Fruit fly (Drosophila melanogaster) whole organism, embryonic: ENCODE results near the gene CG31104.

Experiments used
- Atf-2 ChIP-seq: fragments of 200-800 bp; sonication (Bioruptor generic); optimal IDR thresholded peaks from 2 replicates; lab custom pipeline; 2016; ENCODE audit warnings: missing biosample characterization, missing genetic modification characterization
- Atf6 ChIP-seq: fragments of 200-800 bp; sonication (Bioruptor generic); IDR thresholded peaks from 2 replicates; pipeline ENCODE4 v1.3.6; 2022; ENCODE audit warnings: missing biosample characterization, missing genetic modification characterization
- CG1024 ChIP-seq: fragments of 200-800 bp; sonication (Bioruptor generic); IDR thresholded peaks from 2 replicates; pipeline ENCODE4 v1.3.6; 2022; ENCODE audit warnings: missing biosample characterization, missing genetic modification characterization
- CG11085 ChIP-seq: fragments of 200-800 bp; sonication (Bioruptor generic); IDR thresholded peaks from 2 replicates; pipeline ENCODE4 v1.3.6; 2022; ENCODE audit warnings: missing biosample characterization, missing genetic modification characterization
- CG12236 ChIP-seq: fragments of 200-800 bp; sonication (Bioruptor generic); optimal IDR thresholded peaks from 2 replicates; lab custom pipeline; 2016; ENCODE audit warnings: missing biosample characterization, missing genetic modification characterization
- CG12942 ChIP-seq: fragments of 200-800 bp; sonication (Bioruptor generic); optimal IDR thresholded peaks from 3 replicates; lab custom pipeline; 2016; ENCODE audit warnings: missing biosample characterization, missing genetic modification characterization
- CG13424 ChIP-seq: fragments of 200-800 bp; sonication (Bioruptor generic); optimal IDR thresholded peaks from 2 replicates; lab custom pipeline; 2019; ENCODE audit warnings: missing biosample characterization, mild to moderate bottlenecking, missing genetic modification characterization, moderate library complexity
- CG13894 ChIP-seq: fragments of 200-800 bp; sonication (Bioruptor generic); optimal IDR thresholded peaks from 3 replicates; lab custom pipeline; 2018; ENCODE audit warnings: missing biosample characterization, mild to moderate bottlenecking, missing genetic modification characterization, moderate library complexity
- CG17328 ChIP-seq: fragments of 200-800 bp; sonication (Bioruptor generic); IDR thresholded peaks from 2 replicates; pipeline ENCODE4 v1.3.6; 2022; ENCODE audit warnings: missing biosample characterization, missing genetic modification characterization
- CG17612 ChIP-seq: fragments of 200-800 bp; sonication (Bioruptor generic); IDR thresholded peaks from 2 replicates; pipeline ENCODE4 v1.3.6; 2022; ENCODE audit warnings: missing biosample characterization, missing genetic modification characterization
- CG1832 ChIP-seq: fragments of 200-800 bp; sonication (Bioruptor generic); optimal IDR thresholded peaks from 2 replicates; lab custom pipeline; 2017; ENCODE audit warnings: missing biosample characterization, mild to moderate bottlenecking, missing genetic modification characterization, inconsistent platforms
- CG30403 ChIP-seq: fragments of 200-800 bp; sonication (Bioruptor generic); optimal IDR thresholded peaks from 3 replicates; lab custom pipeline; 2016; ENCODE audit warnings: missing biosample characterization, missing genetic modification characterization
- CG3065 ChIP-seq: fragments of 200-800 bp; sonication (Bioruptor generic); optimal IDR thresholded peaks from 2 replicates; lab custom pipeline; 2016; ENCODE audit warnings: missing biosample characterization, missing genetic modification characterization
- CG4282 ChIP-seq: fragments of 200-800 bp; sonication (Bioruptor generic); optimal IDR thresholded peaks from 2 replicates; lab custom pipeline; 2016; ENCODE audit warnings: missing biosample characterization, missing genetic modification characterization
- CG4730 ChIP-seq: fragments of 200-800 bp; sonication (Bioruptor generic); IDR thresholded peaks from 2 replicates; pipeline ENCODE4 v1.3.6; 2022; ENCODE audit warnings: missing biosample characterization, missing genetic modification characterization
- CG7745 ChIP-seq: fragments of 200-800 bp; sonication (Bioruptor generic); optimal IDR thresholded peaks from 2 replicates; lab custom pipeline; 2018; ENCODE audit warnings: missing biosample characterization, mild to moderate bottlenecking, missing genetic modification characterization, moderate library complexity
- CG8478 ChIP-seq: fragments of >200 bp; optimal IDR thresholded peaks from 2 replicates; lab custom pipeline; 2018
- Dip2 ChIP-seq: fragments of 200-800 bp; sonication (Bioruptor generic); IDR thresholded peaks from 2 replicates; pipeline ENCODE4 v1.3.6; 2022; ENCODE audit warnings: missing biosample characterization, missing genetic modification characterization
- E2f2 ChIP-seq: fragments of 200-800 bp; sonication (Bioruptor generic); IDR thresholded peaks from 2 replicates; pipeline ENCODE4 v1.3.6; 2022; ENCODE audit warnings: missing biosample characterization, missing genetic modification characterization
- HHEX ChIP-seq: fragments of 200-800 bp; sonication (Bioruptor generic); optimal IDR thresholded peaks from 3 replicates; lab custom pipeline; 2017; ENCODE audit warnings: missing biosample characterization, mild to moderate bottlenecking, missing genetic modification characterization, missing genetic modification reagents
- Jarid2 ChIP-seq: fragments of 200-800 bp; sonication (Bioruptor generic); optimal IDR thresholded peaks from 3 replicates; lab custom pipeline; 2017; ENCODE audit warnings: mild to moderate bottlenecking, missing biosample characterization, missing genetic modification reagents, missing genetic modification characterization
- MBD-R2 ChIP-seq: fragments of 200-800 bp; sonication (Bioruptor generic); IDR thresholded peaks from 2 replicates; pipeline ENCODE4 v1.3.6; 2022; ENCODE audit warnings: missing biosample characterization, missing genetic modification characterization
- Meics ChIP-seq: fragments of 200-800 bp; sonication (Bioruptor generic); optimal IDR thresholded peaks from 2 replicates; lab custom pipeline; 2017; ENCODE audit warnings: missing biosample characterization, mild to moderate bottlenecking, missing genetic modification characterization
- Nf-YC ChIP-seq: fragments of 200-800 bp; optimal IDR thresholded peaks from 3 replicates; lab custom pipeline; 2019; ENCODE audit warnings: missing biosample characterization, mild to moderate bottlenecking, missing genetic modification characterization, moderate library complexity
- Poxn ChIP-seq: fragments of 200-800 bp; sonication (Bioruptor generic); IDR thresholded peaks from 2 replicates; pipeline ENCODE4 v1.3.6; 2022; ENCODE audit warnings: missing biosample characterization, missing genetic modification characterization
- Scr ChIP-seq: fragments of 200-800 bp; sonication (Bioruptor generic); IDR thresholded peaks from 2 replicates; pipeline ENCODE4 v1.3.6; 2022; ENCODE audit warnings: missing biosample characterization, missing genetic modification characterization; ENCODE audit not compliant: partially characterized antibody
- Sin3A ChIP-seq: fragments of >200 bp; optimal IDR thresholded peaks from 2 replicates; lab custom pipeline; 2018
- Six4 ChIP-seq: fragments of 200-800 bp; sonication (Bioruptor generic); optimal IDR thresholded peaks from 2 replicates; lab custom pipeline; 2016; ENCODE audit warnings: missing biosample characterization, missing genetic modification characterization
- YL-1 ChIP-seq: fragments of 200-800 bp; sonication (Bioruptor generic); optimal IDR thresholded peaks from 3 replicates; lab custom pipeline; 2017; ENCODE audit warnings: missing biosample characterization, mild to moderate bottlenecking, missing genetic modification characterization
- al ChIP-seq: fragments of 200-800 bp; sonication (Bioruptor generic); IDR thresholded peaks from 2 replicates; pipeline ENCODE4 v1.3.6; 2022; ENCODE audit warnings: missing biosample characterization, missing genetic modification characterization
- ap ChIP-seq: fragments of 200-800 bp; sonication (Bioruptor generic); IDR thresholded peaks from 2 replicates; pipeline ENCODE4 v1.3.6; 2022; ENCODE audit warnings: missing biosample characterization, missing genetic modification characterization
- ase ChIP-seq: fragments of 200-800 bp; sonication (Bioruptor generic); IDR thresholded peaks from 3 replicates; pipeline ENCODE4 v1.3.6; 2022; ENCODE audit warnings: missing biosample characterization, missing genetic modification characterization
- bigmax ChIP-seq: fragments of 200-800 bp; sonication (Bioruptor generic); optimal IDR thresholded peaks from 2 replicates; lab custom pipeline; 2018; ENCODE audit warnings: missing biosample characterization, mild to moderate bottlenecking, missing genetic modification characterization
- fd64A ChIP-seq: fragments of 200-800 bp; sonication (Bioruptor generic); optimal IDR thresholded peaks from 3 replicates; lab custom pipeline; 2018; ENCODE audit warnings: missing biosample characterization, mild to moderate bottlenecking, missing genetic modification characterization
- gem ChIP-seq: fragments of 200-800 bp; sonication (Bioruptor generic); optimal IDR thresholded peaks from 2 replicates; lab custom pipeline; 2019; ENCODE audit warnings: missing biosample characterization, mild to moderate bottlenecking, missing genetic modification characterization, moderate library complexity
- jing ChIP-seq: fragments of 200-800 bp; sonication (Bioruptor generic); optimal IDR thresholded peaks from 2 replicates; lab custom pipeline; 2018; ENCODE audit warnings: missing biosample characterization, mild to moderate bottlenecking, missing genetic modification characterization
- lab ChIP-seq: fragments of 200-800 bp; sonication (Bioruptor generic); optimal IDR thresholded peaks from 3 replicates; lab custom pipeline; 2017; ENCODE audit warnings: missing biosample characterization, missing genetic modification characterization, mild to moderate bottlenecking, moderate library complexity, missing genetic modification reagents
- lilli ChIP-seq: fragments of 200-800 bp; sonication (Bioruptor generic); optimal IDR thresholded peaks from 3 replicates; lab custom pipeline; 2016; ENCODE audit warnings: missing biosample characterization, missing genetic modification characterization
- nau ChIP-seq: fragments of 200-800 bp; sonication (Bioruptor generic); optimal IDR thresholded peaks from 3 replicates; lab custom pipeline; 2017; ENCODE audit warnings: missing biosample characterization, mild to moderate bottlenecking, missing genetic modification characterization, missing genetic modification reagents
- pb ChIP-seq: fragments of 200-800 bp; sonication (Bioruptor generic); optimal IDR thresholded peaks from 3 replicates; lab custom pipeline; 2016; ENCODE audit warnings: missing biosample characterization, missing genetic modification characterization
- row ChIP-seq: fragments of 200-800 bp; sonication (Bioruptor generic); IDR thresholded peaks from 3 replicates; pipeline ENCODE4 v1.3.6; 2022; ENCODE audit warnings: missing biosample characterization, missing genetic modification characterization
- run ChIP-seq: fragments of 200-800 bp; sonication (Bioruptor generic); optimal IDR thresholded peaks from 3 replicates; lab custom pipeline; 2018; ENCODE audit warnings: missing biosample characterization, mild to moderate bottlenecking, missing genetic modification characterization
- schlank ChIP-seq: fragments of 200-800 bp; sonication (Bioruptor generic); optimal IDR thresholded peaks from 2 replicates; lab custom pipeline; 2018; ENCODE audit warnings: missing biosample characterization, mild to moderate bottlenecking, missing genetic modification characterization
- sens-2 ChIP-seq: fragments of 200-800 bp; sonication (Bioruptor generic); IDR thresholded peaks from 2 replicates; pipeline ENCODE4 v1.3.6; 2022; ENCODE audit warnings: missing biosample characterization, missing genetic modification characterization
- so ChIP-seq: fragments of 200-800 bp; sonication (Bioruptor generic); IDR thresholded peaks from 3 replicates; pipeline ENCODE4 v1.3.6; 2022; ENCODE audit warnings: missing biosample characterization, missing genetic modification characterization
- sqz ChIP-seq: fragments of 200-800 bp; sonication (Bioruptor generic); optimal IDR thresholded peaks from 3 replicates; lab custom pipeline; 2018; ENCODE audit warnings: missing biosample characterization, mild to moderate bottlenecking, missing genetic modification characterization
- stc ChIP-seq: fragments of 200-800 bp; sonication (Bioruptor generic); IDR thresholded peaks from 2 replicates; pipeline ENCODE4 v1.3.6; 2022; ENCODE audit warnings: missing biosample characterization, missing genetic modification characterization
- sug ChIP-seq: fragments of 200-800 bp; optimal IDR thresholded peaks from 2 replicates; lab custom pipeline; 2019; ENCODE audit warnings: missing biosample characterization, mild to moderate bottlenecking, missing genetic modification characterization, moderate library complexity

CG31104 gene

DNA sequence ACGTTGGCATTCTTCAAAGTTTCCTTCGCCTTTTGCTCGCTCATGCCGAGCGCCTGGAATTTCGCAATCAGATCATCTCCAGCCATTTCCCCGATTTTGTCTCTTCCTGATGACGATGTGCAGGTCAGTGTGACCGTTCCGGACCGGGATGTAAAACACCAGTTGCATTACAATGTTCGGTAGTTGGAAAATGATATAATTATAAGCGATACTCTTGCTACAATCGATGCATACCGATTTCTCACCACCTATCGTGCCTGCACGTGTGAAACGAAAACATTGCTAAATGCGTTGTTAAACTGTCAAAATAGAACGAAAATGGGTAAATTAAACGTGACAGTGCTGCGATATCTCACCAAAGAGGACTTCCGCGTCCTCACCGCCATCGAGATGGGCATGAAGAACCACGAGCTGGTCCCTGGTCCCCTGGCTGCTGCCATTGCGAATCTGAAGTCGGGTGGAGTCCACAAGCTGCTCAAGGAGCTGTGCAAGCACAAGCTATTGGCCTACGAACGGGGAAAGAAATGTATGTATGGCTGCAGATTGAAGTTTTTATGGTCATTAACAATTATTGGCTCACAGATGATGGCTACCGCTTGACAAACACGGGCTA is 19.6 kb upstream of the CG31104 start, which contains the start of the genes GlnRS and RIOK2 (continued):
- TF ChIP-seq YL-1 (GFP tag; lab: Kevin White, UChicago) (peak; percentile 98), so (GFP tag; lab: Robert Waterston, UW) (no peak), bigmax (GFP tag; lab: Kevin White, UChicago) (peak; percentile 55), Atf-2 (no peak), al (no peak), CG30403 (GFP tag; lab: Kevin White, UChicago) (peak; percentile 6), Sin3A (peak; percentile 78), row (peak; percentile 74), HHEX (GFP tag; lab: Kevin White, UChicago) (no peak), stc (GFP tag; lab: Robert Waterston, UW) (no peak), CG4730 (GFP tag; lab: Robert Waterston, UW) (no peak), Atf6 (GFP tag; lab: Robert Waterston, UW) (no peak), lab (GFP tag; lab: Kevin White, UChicago) (no peak), gem (no peak), nau (GFP tag; lab: Kevin White, UChicago) (no peak), CG8478 (no peak), sqz (GFP tag; lab: Kevin White, UChicago) (no peak), Dip2 (no peak), CG7745 (tag; lab: Kevin White, UChicago) (no peak), sug (peak; percentile 56), run (no peak), E2f2 (GFP tag; lab: Robert Waterston, UW) (no peak), CG4282 (no peak), CG13894 (tag; lab: Kevin White, UChicago) (no peak), CG3065 (GFP tag; lab: Kevin White, UChicago) (no peak), Scr (GFP tag; lab: Robert Waterston, UW) (peak; percentile 94), CG17612 (no peak), CG1024 (GFP tag; lab: Robert Waterston, UW) (peak; percentile 88), schlank (tag; lab: Kevin White, UChicago) (no peak), pb (no peak), CG12942 (GFP tag; lab: Kevin White, UChicago) (no peak), sens-2 (GFP tag; lab: Robert Waterston, UW) (no peak), ap (GFP tag; lab: Robert Waterston, UW) (no peak), ase (GFP tag; lab: Robert Waterston, UW) (no peak), CG12236 (GFP tag; lab: Kevin White, UChicago) (no peak), Poxn (GFP tag; lab: Robert Waterston, UW) (no peak), CG11085 (GFP tag; lab: Robert Waterston, UW) (no peak), Meics (GFP tag; lab: Kevin White, UChicago) (no peak), CG13424 (tag; lab: Kevin White, UChicago) (peak; percentile 14), jing (GFP tag; lab: Kevin White, UChicago) (no peak), CG17328 (GFP tag; lab: Robert Waterston, UW) (no peak), lilli (peak; percentile 37), fd64A (GFP tag; lab: Kevin White, UChicago) (no peak), Nf-YC (tag; lab: Kevin White, UChicago) (no peak), Six4 (GFP tag; lab: Kevin White, UChicago) (no peak), CG1832 (GFP tag; lab: Kevin White, UChicago) (no peak), MBD-R2 (peak; percentile 98), Jarid2 (GFP tag; lab: Kevin White, UChicago) (no peak)
